Worm (Caenorhabditis elegans) whole organism, L4/young adult: ENCODE data around the gene F49C5.7.
A peak's percentile ranks its signal among the peaks of the same experiment; 100 is the strongest.
"Not testable (repeated sequence)": the region's sequence is repeated elsewhere in the genome, so short reads cannot be mapped to it uniquely, and the experiment has no call there.

Experiments used
- W03F9.2 ChIP-seq: fragments of 150-350 bp; optimal IDR thresholded peaks from 2 replicates; lab custom pipeline; 2014; ENCODE audit warnings: missing biosample characterization, missing genetic modification characterization
- dao-5 ChIP-seq: sonication (generic microtip); optimal IDR thresholded peaks from 2 replicates; lab custom pipeline; 2016; ENCODE audit warnings: missing genotype, missing genetic modification characterization, moderate library complexity, missing compliant biosample characterization
- him-1 ChIP-seq: sonication (generic microtip); optimal IDR thresholded peaks from 2 replicates; lab custom pipeline; 2016; ENCODE audit warnings: missing genotype, missing genetic modification reagents, missing genetic modification characterization, missing compliant biosample characterization

F49C5.7 gene

ce11 chrII:12565851-12566250 lies at the start of gene F49C5.7:
Gene F49C5.7 (plus strand): TSS chrII:12566151.
- no peak for TF ChIP-seq W03F9.2 (tag; lab: Kevin White, UChicago)
- TF ChIP-seq dao-5 (tag; lab: Kevin White, UChicago) = no peak
- TF ChIP-seq him-1 (tag; lab: Kevin White, UChicago) = no peak

- no peak for TF ChIP-seq dao-5 (tag; lab: Kevin White, UChicago)
- no peak for TF ChIP-seq W03F9.2 (tag; lab: Kevin White, UChicago)
- no peak for TF ChIP-seq him-1 (tag; lab: Kevin White, UChicago)
These were observed 49.6 kb upstream of the F49C5.7 start, which contains the start of gene srh-61 for ce11 chrII:12516313-12516712. Gene srh-61 (minus strand): TSS chrII:12516413.

- TF ChIP-seq him-1 (tag; lab: Kevin White, UChicago) (no peak), dao-5 (tag; lab: Kevin White, UChicago) (no peak), W03F9.2 (tag; lab: Kevin White, UChicago) (no peak)
These were observed 47.9 kb upstream of the F49C5.7 start for ce11 chrII:12518008-12518407.

ce11 chrII:12518809-12519344 lies 47.1 kb upstream of the F49C5.7 start, which contains the start of gene srh-70:
Gene srh-70 (minus strand): TSS chrII:12518859.
- TF ChIP-seq dao-5 (tag; lab: Kevin White, UChicago) (no peak), W03F9.2 (tag; lab: Kevin White, UChicago) (no peak), him-1 (tag; lab: Kevin White, UChicago) (no peak)

- TF ChIP-seq him-1 (tag; lab: Kevin White, UChicago) = no peak
- TF ChIP-seq dao-5 (tag; lab: Kevin White, UChicago) = no peak
- TF ChIP-seq W03F9.2 (tag; lab: Kevin White, UChicago) = no peak
These were observed 46.3 kb upstream of the F49C5.7 start, which contains the start of gene ceh-99 for ce11 chrII:12519616-12520015. Gene ceh-99 (plus strand): TSS chrII:12519981.

ce11 chrII:12525526-12525925 lies 40.4 kb upstream of the F49C5.7 start, which contains the start of gene srx-118:
Gene srx-118 (plus strand): TSS chrII:12525826.
- no peak for TF ChIP-seq W03F9.2 (tag; lab: Kevin White, UChicago)
- no peak for TF ChIP-seq dao-5 (tag; lab: Kevin White, UChicago)
- TF ChIP-seq him-1 (tag; lab: Kevin White, UChicago) = no peak

- TF ChIP-seq W03F9.2 (tag; lab: Kevin White, UChicago) (no peak), dao-5 (tag; lab: Kevin White, UChicago) (no peak), him-1 (tag; lab: Kevin White, UChicago) (no peak)
These were observed 38.0 kb upstream of the F49C5.7 start, which contains the start of gene srx-119 for ce11 chrII:12527947-12528346. Gene srx-119 (plus strand): TSS chrII:12528247.

- TF ChIP-seq him-1 (tag; lab: Kevin White, UChicago) (no peak), W03F9.2 (tag; lab: Kevin White, UChicago) (no peak)
These were observed 35.0 kb upstream of the F49C5.7 start, which contains the start of gene srx-120 for ce11 chrII:12530958-12531357. Gene srx-120 (plus strand): TSS chrII:12531258.

ce11 chrII:12535297-12535803 lies 30.6 kb upstream of the F49C5.7 start, which contains the start of gene nimk-1:
Gene nimk-1 (plus strand): TSS chrII:12535753.
- TF ChIP-seq dao-5 (tag; lab: Kevin White, UChicago) (no peak), W03F9.2 (tag; lab: Kevin White, UChicago) (no peak), him-1 (tag; lab: Kevin White, UChicago) (no peak)

ce11 chrII:12536203-12536602 lies 29.7 kb upstream of the F49C5.7 start, which contains the start of gene F49C5.3:
Gene F49C5.3 (plus strand): TSS chrII:12536503.
- not testable (repeated sequence) for TF ChIP-seq him-1, W03F9.2, dao-5 (tag; lab: Kevin White, UChicago)

- TF ChIP-seq him-1 (tag; lab: Kevin White, UChicago) (no peak), W03F9.2 (tag; lab: Kevin White, UChicago) (no peak), dao-5 (tag; lab: Kevin White, UChicago) (no peak)
These were observed 26.6 kb upstream of the F49C5.7 start for ce11 chrII:12539395-12539794.

- TF ChIP-seq dao-5 (tag; lab: Kevin White, UChicago) = peak; percentile 64
These were observed 24.3 kb upstream of the F49C5.7 start for ce11 chrII:12541670-12542080.

ce11 chrII:12542594-12542997 lies 23.4 kb upstream of the F49C5.7 start:
- TF ChIP-seq dao-5 (tag; lab: Kevin White, UChicago) (no peak), W03F9.2 (tag; lab: Kevin White, UChicago) (no peak), him-1 (tag; lab: Kevin White, UChicago) (no peak)

ce11 chrII:12544533-12544932 lies 21.4 kb upstream of the F49C5.7 start, which contains the start of gene F49C5.9:
Gene F49C5.9 (minus strand): TSS chrII:12544633.
- TF ChIP-seq W03F9.2 (tag; lab: Kevin White, UChicago) (no peak), him-1 (tag; lab: Kevin White, UChicago) (no peak), dao-5 (tag; lab: Kevin White, UChicago) (no peak)
